Fruit fly (Drosophila melanogaster): ENCODE measurements around the gene ko.

Gene ko

dm6 chr3L:21034281-21035221 is 96.4 kb downstream of the ko start, which contains the start of gene siz (continued):
- no peak for TF ChIP-seq topi (GFP tag; optimal IDR thresholded peaks at IDR 0.05)

dm6 chr3L:21034103-21034280 is 97.0 kb downstream of the ko start, which contains the start of gene CG10581:
Gene CG10581, minus strand, starts transcription at chr3L:21034203.
- TF ChIP-seq pdm3 (GFP tag; optimal IDR thresholded peaks at IDR 0.05) (no peak), topi (GFP tag; optimal IDR thresholded peaks at IDR 0.05) (no peak), svp (GFP tag) (no peak), CG8319 (GFP tag; optimal IDR thresholded peaks at IDR 0.05) (no peak), Eip93F (GFP tag; optimal IDR thresholded peaks at IDR 0.05) (no peak), achi (GFP tag; optimal IDR thresholded peaks at IDR 0.05) (no peak), cyc (GFP tag; optimal IDR thresholded peaks at IDR 0.05) (no peak)

- TF ChIP-seq CG11762 (GFP tag; optimal IDR thresholded peaks at IDR 0.05; ENCODE audit: insufficient read depth) (peak; percentile 90), CG7368 (GFP tag; optimal IDR thresholded peaks at IDR 0.05) (peak; percentile 83), Hr38 (GFP tag; optimal IDR thresholded peaks at IDR 0.05) (no peak), OdsH (GFP tag; optimal IDR thresholded peaks at IDR 0.05) (peak; percentile 95), topi (GFP tag; optimal IDR thresholded peaks at IDR 0.05) (peak; percentile 81), acj6 (GFP tag; optimal IDR thresholded peaks at IDR 0.05) (peak; percentile 94), CG3032 (tag; optimal IDR thresholded peaks at IDR 0.05) (peak; percentile 95), Eip75B (GFP tag; optimal IDR thresholded peaks at IDR 0.05) (peak; percentile 74), Sox15 (GFP tag; optimal IDR thresholded peaks at IDR 0.05) (peak; percentile 87), CG6854 (GFP tag; optimal IDR thresholded peaks at IDR 0.05) (peak; percentile 90), Met (GFP tag; optimal IDR thresholded peaks at IDR 0.05) (peak; percentile 85), CG16779 (tag; optimal IDR thresholded peaks at IDR 0.05) (peak; percentile 88), CG10631 (GFP tag; optimal IDR thresholded peaks at IDR 0.05) (peak; percentile 94), fkh (GFP tag; optimal IDR thresholded peaks at IDR 0.05) (peak; percentile 70), CG31627 (GFP tag; optimal IDR thresholded peaks at IDR 0.05) (peak; percentile 74), Smox (GFP tag; optimal IDR thresholded peaks at IDR 0.05) (peak; percentile 84), svp (GFP tag) (peak; percentile 89), esn (GFP tag; optimal IDR thresholded peaks at IDR 0.05) (peak; percentile 91), CG8319 (GFP tag; optimal IDR thresholded peaks at IDR 0.05) (peak; percentile 86), Hr4 (GFP tag; optimal IDR thresholded peaks at IDR 0.05) (peak; percentile 89), cyc (GFP tag; optimal IDR thresholded peaks at IDR 0.05) (peak; percentile 74), CG10669 (GFP tag; optimal IDR thresholded peaks at IDR 0.05) (peak; percentile 90), fd85E (GFP tag; optimal IDR thresholded peaks at IDR 0.05) (peak; percentile 70), achi (GFP tag; optimal IDR thresholded peaks at IDR 0.05) (peak; percentile 92), CG34406 (GFP tag; optimal IDR thresholded peaks at IDR 0.05) (peak; percentile 95), Blimp-1 (GFP tag; optimal IDR thresholded peaks at IDR 0.05) (peak; percentile 82), CG32006 (GFP tag; optimal IDR thresholded peaks at IDR 0.05) (peak; percentile 98), Gug (GFP tag; IDR thresholded peaks at IDR 0.05) (peak; percentile 80), CG6808 (GFP tag; optimal IDR thresholded peaks at IDR 0.05) (peak; percentile 92), CG3919 (GFP tag; optimal IDR thresholded peaks at IDR 0.05) (peak; percentile 89), spab (GFP tag; optimal IDR thresholded peaks at IDR 0.05) (peak; percentile 89), Ets21C (GFP tag; optimal IDR thresholded peaks at IDR 0.05) (peak; percentile 61), salr (GFP tag; optimal IDR thresholded peaks at IDR 0.05) (peak; percentile 72 to 96), Sox102F (GFP tag; optimal IDR thresholded peaks at IDR 0.05) (peak; percentile 78), Eip93F (GFP tag; optimal IDR thresholded peaks at IDR 0.05) (peak; percentile 84), vri (GFP tag; optimal IDR thresholded peaks at IDR 0.05) (peak; percentile 80), net (GFP tag; optimal IDR thresholded peaks at IDR 0.05) (peak; percentile 89), pdm3 (GFP tag; optimal IDR thresholded peaks at IDR 0.05) (peak; percentile 84), CG11902 (GFP tag; optimal IDR thresholded peaks at IDR 0.05) (peak; percentile 80), Ets96B (tag; optimal IDR thresholded peaks at IDR 0.05) (peak; percentile 91), CG1621 (tag; optimal IDR thresholded peaks at IDR 0.05) (peak; percentile 69), Sox14 (GFP tag; optimal IDR thresholded peaks at IDR 0.05) (peak; percentile 73), lz (GFP tag; optimal IDR thresholded peaks at IDR 0.05) (peak; percentile 85)
These were observed 99.6 kb downstream of the ko start, which contains the start of the genes CG10584 and Polr3E for dm6 chr3L:21031093-21031930. Gene CG10584, minus strand, starts transcription at chr3L:21031360. Gene Polr3E, plus strand, starts transcription at chr3L:21031825.
